Worm (Caenorhabditis elegans) whole organism, L4/young adult: ENCODE measurements around the gene imp-2.

Experiments
- dao-5 ChIP-seq: sonication (generic microtip); optimal IDR thresholded peaks from 2 replicates; lab custom pipeline; 2016; ENCODE audit warnings: missing genotype, missing genetic modification characterization, moderate library complexity, missing compliant biosample characterization
- him-1 ChIP-seq: sonication (generic microtip); optimal IDR thresholded peaks from 2 replicates; lab custom pipeline; 2016; ENCODE audit warnings: missing genotype, missing genetic modification reagents, missing genetic modification characterization, missing compliant biosample characterization

DNA sequence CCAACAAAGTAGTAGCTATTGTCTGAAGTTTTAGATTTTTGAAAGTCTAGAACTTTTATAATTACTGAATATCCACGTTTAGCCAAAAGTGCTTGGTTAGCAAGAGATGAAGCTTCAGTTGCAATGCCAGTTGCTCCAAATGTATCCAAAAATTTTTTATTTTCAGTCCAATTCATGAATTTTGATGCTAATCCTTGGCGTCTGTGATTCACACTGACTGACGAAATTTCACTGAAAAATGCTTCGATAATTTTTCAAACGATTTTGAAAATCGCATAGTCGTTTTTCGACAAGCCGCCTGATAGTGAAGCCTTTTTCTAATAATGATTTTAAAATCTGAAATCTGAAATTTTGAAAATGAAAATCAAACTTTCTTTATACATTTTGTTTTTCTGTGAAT is 24.6 kb downstream of the imp-2 start:
- TF ChIP-seq him-1 (tag; lab: Kevin White, UChicago) (no peak), dao-5 (tag; lab: Kevin White, UChicago) (no peak)
